Worm (Caenorhabditis elegans) whole organism, mixed stage, embryonic: Measurements from ENCODE around the gene nspg-12.

ENCODE experiments used
- M03D4.4 ChIP-seq: sonication (generic microtip); optimal IDR thresholded peaks from 2 replicates; lab custom pipeline; 2017; ENCODE audit warnings: mild to moderate bottlenecking, missing genetic modification characterization, missing compliant biosample characterization
- bed-3 ChIP-seq: fragments of 200-800 bp; sonication (Bioruptor generic); optimal IDR thresholded peaks from 3 replicates; lab custom pipeline; 2018; ENCODE audit warnings: mild to moderate bottlenecking, missing genetic modification characterization, moderate library complexity, missing compliant biosample characterization
- blmp-1 ChIP-seq: fragments of 150-350 bp; optimal IDR thresholded peaks from 2 replicates; lab custom pipeline; 2014; ENCODE audit warnings: missing biosample characterization, missing genetic modification characterization
- ceh-39 ChIP-seq: fragments of 150-350 bp; optimal IDR thresholded peaks from 2 replicates; lab custom pipeline; 2014; ENCODE audit warnings: missing biosample characterization, missing genetic modification characterization
- ceh-83 ChIP-seq: fragments of 200-800 bp; sonication (Bioruptor generic); optimal IDR thresholded peaks from 2 replicates; lab custom pipeline; 2018; ENCODE audit warnings: mild to moderate bottlenecking, missing genetic modification characterization, missing compliant biosample characterization
- ces-1 ChIP-seq: fragments of 150-350 bp; optimal IDR thresholded peaks from 2 replicates; lab custom pipeline; 2014; ENCODE audit warnings: missing biosample characterization, missing genetic modification reagents, missing genetic modification characterization
- drap-1 ChIP-seq: fragments of 200-800 bp; sonication (Bioruptor generic); optimal IDR thresholded peaks from 3 replicates; lab custom pipeline; 2018; ENCODE audit warnings: mild to moderate bottlenecking, missing genetic modification characterization, missing compliant biosample characterization
- elt-1 ChIP-seq: sonication (generic microtip); optimal IDR thresholded peaks from 2 replicates; lab custom pipeline; 2017; ENCODE audit warnings: missing genetic modification characterization, mild to moderate bottlenecking, missing compliant biosample characterization, antibody characterized with exemption, moderate library complexity, borderline replicate concordance; ENCODE audit not compliant: insufficient read depth
- elt-3 ChIP-seq: fragments of 150-350 bp; optimal IDR thresholded peaks from 2 replicates; lab custom pipeline; 2014; ENCODE audit warnings: missing biosample characterization, missing genetic modification characterization
- flh-1 ChIP-seq: fragments of 200-800 bp; sonication (Bioruptor generic); optimal IDR thresholded peaks from 2 replicates; lab custom pipeline; 2018; ENCODE audit warnings: mild to moderate bottlenecking, missing genetic modification characterization, moderate library complexity, missing compliant biosample characterization
- ham-2 ChIP-seq: fragments of 200-800 bp; sonication (Bioruptor generic); optimal IDR thresholded peaks from 2 replicates; lab custom pipeline; 2018; ENCODE audit warnings: mild to moderate bottlenecking, missing genetic modification characterization, missing compliant biosample characterization
- hlh-1 ChIP-seq: fragments of 150-350 bp; optimal IDR thresholded peaks from 2 replicates; lab custom pipeline; 2014; ENCODE audit warnings: missing biosample characterization, missing genetic modification reagents, missing genetic modification characterization
- lin-13 ChIP-seq: fragments of 150-350 bp; optimal IDR thresholded peaks from 2 replicates; lab custom pipeline; 2014; ENCODE audit warnings: missing biosample characterization, missing genetic modification characterization
- lsy-2 ChIP-seq: fragments of 150-350 bp; optimal IDR thresholded peaks from 2 replicates; lab custom pipeline; 2014; ENCODE audit warnings: missing biosample characterization, missing genetic modification characterization
- mab-5 ChIP-seq: fragments of 150-350 bp; optimal IDR thresholded peaks from 2 replicates; lab custom pipeline; 2014; ENCODE audit warnings: missing biosample characterization, missing genetic modification characterization
- mls-2 ChIP-seq: sonication (generic microtip); optimal IDR thresholded peaks from 2 replicates; lab custom pipeline; 2016; ENCODE audit warnings: mild to moderate bottlenecking, missing genetic modification characterization, moderate library complexity, missing compliant biosample characterization
- nhr-12 ChIP-seq: fragments of 150-350 bp; optimal IDR thresholded peaks from 2 replicates; lab custom pipeline; 2014; ENCODE audit warnings: missing biosample characterization, missing genetic modification characterization
- nhr-2 ChIP-seq: fragments of 150-350 bp; optimal IDR thresholded peaks from 2 replicates; lab custom pipeline; 2014; ENCODE audit warnings: missing biosample characterization, missing genetic modification characterization
- nhr-28 ChIP-seq: fragments of 150-350 bp; optimal IDR thresholded peaks from 2 replicates; lab custom pipeline; 2014; ENCODE audit warnings: missing biosample characterization, missing genetic modification characterization
- nhr-76 ChIP-seq: sonication (generic microtip); optimal IDR thresholded peaks from 2 replicates; lab custom pipeline; 2017; ENCODE audit warnings: missing biosample characterization, missing genetic modification characterization
- pha-4 ChIP-seq: fragments of 150-350 bp; optimal IDR thresholded peaks from 2 replicates; lab custom pipeline; 2018; ENCODE audit warnings: missing biosample characterization, missing genetic modification reagents, missing genetic modification characterization
- sem-2 ChIP-seq: fragments of 200-800 bp; sonication (Bioruptor generic); optimal IDR thresholded peaks from 2 replicates; lab custom pipeline; 2018; ENCODE audit warnings: mild to moderate bottlenecking, missing genetic modification characterization, missing compliant biosample characterization
- snpc-4 ChIP-seq: fragments of 150-350 bp; optimal IDR thresholded peaks from 2 replicates; lab custom pipeline; 2014; ENCODE audit warnings: missing biosample characterization, missing genetic modification characterization
- sptf-1 ChIP-seq: sonication (generic microtip); optimal IDR thresholded peaks from 2 replicates; lab custom pipeline; 2017; ENCODE audit warnings: mild to moderate bottlenecking, missing genetic modification characterization, moderate library complexity, missing compliant biosample characterization
- tbx-8 ChIP-seq: fragments of 200-800 bp; sonication (Bioruptor generic); optimal IDR thresholded peaks from 2 replicates; lab custom pipeline; 2018; ENCODE audit warnings: mild to moderate bottlenecking, missing genetic modification characterization, moderate library complexity, missing compliant biosample characterization
- unc-120 ChIP-seq: sonication (generic microtip); optimal IDR thresholded peaks from 2 replicates; lab custom pipeline; 2017; ENCODE audit warnings: missing genetic modification characterization, missing compliant biosample characterization; ENCODE audit not compliant: poor library complexity, severe bottlenecking
- unc-39 ChIP-seq: fragments of 150-350 bp; optimal IDR thresholded peaks from 2 replicates; lab custom pipeline; 2014; ENCODE audit warnings: missing biosample characterization, missing genetic modification characterization
- unc-62 ChIP-seq: fragments of 150-350 bp; optimal IDR thresholded peaks from 2 replicates; lab custom pipeline; 2014; ENCODE audit warnings: missing biosample characterization, missing genetic modification reagents, missing genetic modification characterization
- zip-8 ChIP-seq: fragments of 150-350 bp; optimal IDR thresholded peaks from 2 replicates; lab custom pipeline; 2014; ENCODE audit warnings: missing biosample characterization, missing genetic modification characterization

Gene nspg-12

ce11 chrX:5213032-5213431 is 44.1 kb upstream of the nspg-12 start:
- TF ChIP-seq elt-1: no peak
- TF ChIP-seq blmp-1 (tag; lab: Kevin White, UChicago): no peak
- TF ChIP-seq unc-120: no peak
- no peak for TF ChIP-seq flh-1 (GFP tag; lab: Kevin White, UChicago)
- TF ChIP-seq mls-2: no peak

DNA sequence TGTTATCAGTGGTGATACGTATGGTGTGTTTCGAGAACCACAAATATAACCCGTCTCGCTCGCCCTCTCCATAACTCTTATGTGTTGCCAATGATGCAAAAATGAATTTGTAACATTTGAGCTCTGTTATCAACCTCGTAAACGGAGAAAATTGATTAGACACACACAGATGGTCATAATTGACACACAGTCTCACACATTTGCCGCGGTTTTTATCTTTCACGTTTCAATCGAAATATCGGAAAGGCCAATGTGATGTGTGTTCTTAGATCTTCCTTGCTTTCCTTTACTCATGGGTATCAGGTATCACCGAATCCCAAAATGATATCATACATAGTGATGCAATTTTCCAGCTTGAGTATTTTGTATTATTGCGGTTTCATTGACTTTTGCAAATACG is 43.5 kb upstream of the nspg-12 start:
- no peak for TF ChIP-seq M03D4.4 (tag; lab: Kevin White, UChicago)
- no peak for TF ChIP-seq blmp-1 (tag; lab: Kevin White, UChicago)
- no peak for TF ChIP-seq unc-120
- no peak for TF ChIP-seq flh-1 (GFP tag; lab: Kevin White, UChicago)
- TF ChIP-seq nhr-28 (tag; lab: Kevin White, UChicago): no peak
- TF ChIP-seq unc-62 (GFP tag; lab: Kevin White, UChicago): no peak
- no peak for TF ChIP-seq sem-2 (GFP tag; lab: Kevin White, UChicago)
- TF ChIP-seq, all 35 proteins: peak for 0

ce11 chrX:5214790-5215189 is 42.3 kb upstream of the nspg-12 start:
- TF ChIP-seq drap-1 (GFP tag; lab: Kevin White, UChicago) (no peak), ces-1 (GFP tag; lab: Kevin White, UChicago) (no peak), tbx-8 (no peak), lsy-2 (no peak), pha-4 (tag; lab: Kevin White, UChicago) (no peak), bed-3 (GFP tag; lab: Kevin White, UChicago) (no peak), hlh-1 (tag; lab: Kevin White, UChicago) (no peak), elt-1 (no peak)

DNA sequence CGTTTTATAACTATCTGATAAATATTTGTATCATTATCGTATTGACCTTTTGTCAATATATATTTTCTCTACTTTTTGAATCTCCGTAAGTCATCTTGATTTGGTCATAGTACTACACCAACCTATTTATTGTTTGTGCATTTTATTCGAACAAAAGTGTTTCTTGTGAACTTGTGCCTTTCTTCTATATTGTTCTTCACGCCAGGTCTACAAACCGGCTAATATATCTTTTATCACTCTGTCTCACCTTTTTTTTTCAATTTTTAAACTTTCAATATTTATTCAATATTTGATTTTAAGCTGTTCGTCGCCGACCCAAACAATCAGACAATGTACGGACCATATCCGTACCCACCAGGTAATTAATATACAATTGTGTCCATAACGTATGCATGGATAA is 41.0 kb upstream of the nspg-12 start, which contains the start of gene hrpa-2:
TSS of gene hrpa-2 (plus strand) at position 301 of the 400 bp plus-strand sequence.
- TF ChIP-seq unc-39 (tag; lab: Kevin White, UChicago): no peak
- TF ChIP-seq nhr-76 (tag; lab: Kevin White, UChicago): no peak
- no peak for TF ChIP-seq lsy-2
- TF ChIP-seq nhr-12 (tag; lab: Kevin White, UChicago): no peak
- no peak for TF ChIP-seq lin-13 (tag; lab: Kevin White, UChicago)
- no peak for TF ChIP-seq nhr-28 (tag; lab: Kevin White, UChicago)
- no peak for TF ChIP-seq nhr-2 (tag; lab: Kevin White, UChicago)
- no peak for TF ChIP-seq drap-1 (GFP tag; lab: Kevin White, UChicago)
- TF ChIP-seq flh-1 (GFP tag; lab: Kevin White, UChicago): no peak
- no peak for TF ChIP-seq sptf-1 (tag; lab: Kevin White, UChicago)
- TF ChIP-seq ceh-39 (tag; lab: Kevin White, UChicago): no peak
- no peak for TF ChIP-seq sem-2 (GFP tag; lab: Kevin White, UChicago)
- TF ChIP-seq zip-8: no peak
- TF ChIP-seq ham-2: no peak
- TF ChIP-seq snpc-4 (tag; lab: Kevin White, UChicago): no peak

DNA sequence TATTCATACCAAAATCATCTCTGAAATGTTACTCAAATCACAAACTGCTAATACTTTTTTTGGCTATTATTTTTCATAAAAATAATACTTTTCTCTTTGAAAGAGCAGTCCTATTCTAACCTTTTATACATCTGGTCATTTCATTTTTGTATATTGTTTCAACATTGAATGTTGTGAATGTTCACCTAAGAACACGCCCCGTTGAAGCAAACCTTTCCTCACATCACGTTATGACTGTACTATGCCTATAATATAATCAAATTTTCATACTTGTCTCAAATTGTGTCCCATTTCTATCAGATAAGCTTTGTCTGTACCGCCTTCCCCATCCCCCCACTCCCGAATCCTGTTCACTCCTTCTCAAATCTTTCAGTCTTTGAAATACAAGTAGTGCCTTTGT is 38.8 kb upstream of the nspg-12 start:
- TF ChIP-seq unc-120: no peak
- no peak for TF ChIP-seq mls-2
- TF ChIP-seq elt-3 (tag; lab: Kevin White, UChicago): no peak
- TF ChIP-seq mab-5 (tag; lab: Kevin White, UChicago): no peak
- TF ChIP-seq ces-1 (GFP tag; lab: Kevin White, UChicago): no peak

- no peak for TF ChIP-seq mab-5 (tag; lab: Kevin White, UChicago)
- TF ChIP-seq hlh-1 (tag; lab: Kevin White, UChicago): no peak
- TF ChIP-seq M03D4.4 (tag; lab: Kevin White, UChicago): no peak
- no peak for TF ChIP-seq nhr-2 (tag; lab: Kevin White, UChicago)
- no peak for TF ChIP-seq ham-2
- no peak for TF ChIP-seq flh-1 (GFP tag; lab: Kevin White, UChicago)
- TF ChIP-seq, all 35 proteins: peak for 0
Observed at ce11 chrX:5226265-5226664, 30.8 kb upstream of the nspg-12 start, which contains the start of gene H28G03.3. TSS of gene H28G03.3 (minus strand) at chrX:5226365.

ce11 chrX:5238246-5238645 is 18.9 kb upstream of the nspg-12 start:
- TF ChIP-seq ceh-83 (GFP tag; lab: Kevin White, UChicago): no peak
- TF ChIP-seq hlh-1 (tag; lab: Kevin White, UChicago): no peak
